Fruit fly (Drosophila melanogaster) whole organism, pupa: ENCODE results near the gene CG15356.

Experiments
- CG10348 ChIP-seq: fragments of 200-800 bp; sonication (Bioruptor generic); IDR thresholded peaks from 2 replicates; pipeline ENCODE4 v1.3.6; 2022; ENCODE audit warnings: missing biosample characterization, missing genetic modification characterization
- CG15710 ChIP-seq: fragments of 200-800 bp; sonication (Bioruptor generic); optimal IDR thresholded peaks from 2 replicates; lab custom pipeline; 2018; ENCODE audit warnings: missing biosample characterization, mild to moderate bottlenecking, missing genetic modification characterization, moderate library complexity
- CG17806 ChIP-seq: fragments of 200-800 bp; sonication (Bioruptor generic); optimal IDR thresholded peaks from 2 replicates; lab custom pipeline; 2018; ENCODE audit warnings: missing biosample characterization, mild to moderate bottlenecking, missing genetic modification characterization, moderate library complexity
- CG8301 ChIP-seq: fragments of 200-800 bp; sonication (Bioruptor generic); optimal IDR thresholded peaks from 2 replicates; lab custom pipeline; 2018; ENCODE audit warnings: missing biosample characterization, mild to moderate bottlenecking, missing genetic modification characterization
- D1 ChIP-seq: fragments of 200-800 bp; sonication (Bioruptor generic); optimal IDR thresholded peaks from 2 replicates; lab custom pipeline; 2018; ENCODE audit warnings: missing biosample characterization, mild to moderate bottlenecking, missing genetic modification characterization, moderate library complexity
- EcR ChIP-seq: fragments of 200-800 bp; sonication (Bioruptor generic); optimal IDR thresholded peaks from 3 replicates; lab custom pipeline; 2019; ENCODE audit warnings: missing biosample characterization, missing genetic modification characterization, mild to moderate bottlenecking, moderate library complexity, missing genetic modification reagents
- Pif1A ChIP-seq: fragments of 200-800 bp; sonication (Bioruptor generic); optimal IDR thresholded peaks from 3 replicates; lab custom pipeline; 2016; ENCODE audit warnings: missing biosample characterization, missing genetic modification characterization
- rn ChIP-seq: fragments of 200-800 bp; sonication (Bioruptor generic); IDR thresholded peaks from 2 replicates; pipeline ENCODE4 v1.3.6; 2022; ENCODE audit warnings: missing biosample characterization, missing genetic modification characterization

dm6 chr2L:1967301-1967700 is 13.3 kb downstream of the CG15356 start:
- TF ChIP-seq CG17806, result no peak
- TF ChIP-seq CG15710, result no peak
- no peak for TF ChIP-seq EcR (GFP tag; lab: Kevin White, UChicago)
- TF ChIP-seq rn (GFP tag; lab: Robert Waterston, UW), result no peak
- no peak for TF ChIP-seq CG10348
- no peak for TF ChIP-seq D1 (tag; lab: Kevin White, UChicago)
- TF ChIP-seq CG8301 (tag; lab: Kevin White, UChicago), result no peak
- TF ChIP-seq Pif1A (GFP tag; lab: Kevin White, UChicago), result no peak
